Fruit fly (Drosophila melanogaster): ENCODE results near the gene CG46440.

Gene CG46440

dm6 chrX:15818608-15819184 lies 38.9 kb downstream of the CG46440 start:
- TF ChIP-seq CTCF (optimal IDR thresholded peaks at IDR 0.05) (no peak), CG8478 (optimal IDR thresholded peaks at IDR 0.05) (no peak)

- no peak for TF ChIP-seq CTCF (optimal IDR thresholded peaks at IDR 0.05)
- TF ChIP-seq CG8478 (optimal IDR thresholded peaks at IDR 0.05): no peak
These were observed 39.8 kb downstream of the CG46440 start for dm6 chrX:15817823-15818222.

- TF ChIP-seq CG8478 (optimal IDR thresholded peaks at IDR 0.05): no peak
- no peak for TF ChIP-seq CTCF (optimal IDR thresholded peaks at IDR 0.05)
These were observed 40.7 kb downstream of the CG46440 start for dm6 chrX:15816905-15817304.

- TF ChIP-seq CTCF (optimal IDR thresholded peaks at IDR 0.05): no peak
- TF ChIP-seq CG8478 (optimal IDR thresholded peaks at IDR 0.05): no peak
These were observed 41.5 kb downstream of the CG46440 start for dm6 chrX:15816127-15816526.

- TF ChIP-seq CTCF (optimal IDR thresholded peaks at IDR 0.05): no peak
- no peak for TF ChIP-seq CG8478 (optimal IDR thresholded peaks at IDR 0.05)
These were observed 43.1 kb downstream of the CG46440 start for dm6 chrX:15814485-15814884.

dm6 chrX:15813224-15813623 lies 44.4 kb downstream of the CG46440 start:
- TF ChIP-seq CTCF (optimal IDR thresholded peaks at IDR 0.05) (no peak), CG8478 (optimal IDR thresholded peaks at IDR 0.05) (no peak)

dm6 chrX:15812615-15812995 lies 45.0 kb downstream of the CG46440 start:
- TF ChIP-seq CG8478 (optimal IDR thresholded peaks at IDR 0.05) (no peak), CTCF (optimal IDR thresholded peaks at IDR 0.05) (no peak)

- TF ChIP-seq CG8478 (optimal IDR thresholded peaks at IDR 0.05) (no peak), CTCF (optimal IDR thresholded peaks at IDR 0.05) (no peak)
These were observed 45.7 kb downstream of the CG46440 start for dm6 chrX:15811666-15812614.

dm6 chrX:15809255-15809654 lies 48.4 kb downstream of the CG46440 start, which contains the start of gene CG8509:
CG8509 (plus strand) TSS chrX:15809555.
- no peak for TF ChIP-seq CG8478 (optimal IDR thresholded peaks at IDR 0.05)
- no peak for TF ChIP-seq CTCF (optimal IDR thresholded peaks at IDR 0.05)

- TF ChIP-seq CG8478 (optimal IDR thresholded peaks at IDR 0.05): no peak
- no peak for TF ChIP-seq CTCF (optimal IDR thresholded peaks at IDR 0.05)
These were observed 49.7 kb downstream of the CG46440 start for dm6 chrX:15807915-15808314.

dm6 chrX:15805523-15805922 lies 52.1 kb downstream of the CG46440 start:
- TF ChIP-seq CG8478 (optimal IDR thresholded peaks at IDR 0.05) (no peak), CTCF (optimal IDR thresholded peaks at IDR 0.05) (no peak)
